Worm (Caenorhabditis elegans): ENCODE measurements around the gene dgk-1.
A peak's percentile ranks its signal among the peaks of the same experiment; 100 is the strongest.

dgk-1 gene

DNA sequence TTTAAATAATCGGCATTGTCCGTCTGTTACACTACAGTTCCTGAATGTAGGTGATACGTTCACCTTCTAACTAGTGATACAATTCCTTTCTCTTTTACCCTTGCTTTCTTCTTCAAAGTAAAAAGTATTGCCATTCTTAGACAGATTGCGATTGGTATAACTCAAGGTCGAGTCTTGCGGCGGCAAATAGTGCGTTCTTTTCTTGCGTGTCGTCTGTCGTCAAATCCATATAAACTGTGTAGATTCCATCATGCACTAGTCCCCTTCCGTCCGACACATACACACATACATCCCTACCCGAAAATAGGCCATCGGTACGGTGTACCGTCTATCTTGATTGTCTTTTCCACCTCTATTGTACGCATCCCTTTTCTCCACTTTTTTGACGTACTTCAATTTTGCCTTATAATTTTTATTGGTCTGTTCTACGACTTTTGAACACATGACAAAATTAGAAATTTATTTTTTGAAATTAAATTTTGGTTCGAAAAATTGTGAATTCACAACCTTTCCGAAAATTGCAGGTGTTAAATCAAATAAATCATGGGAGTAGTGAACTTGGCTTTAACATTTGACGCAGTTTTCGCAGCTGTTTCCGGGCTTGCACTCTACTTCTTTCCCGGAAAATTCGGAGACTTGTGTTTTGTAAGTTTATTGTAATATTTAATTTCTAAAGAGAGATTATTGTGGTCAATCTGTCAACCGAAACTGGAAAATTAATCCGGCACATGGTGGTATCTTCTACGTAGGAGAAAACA is 10.8 kb downstream of the dgk-1 start, which contains the start of gene C44C1.1:
TSS of gene C44C1.1 (plus strand) at position 525 of the 758 bp plus-strand sequence.
- TF ChIP-seq zfp-3 (GFP tag; conservative IDR thresholded peaks at IDR 0.05) (no peak), nhr-28 (tag; optimal IDR thresholded peaks at IDR 0.05) (peak; percentile 70), daf-19 (GFP tag; conservative IDR thresholded peaks at IDR 0.05) (no peak), nhr-6 (tag; optimal IDR thresholded peaks at IDR 0.05) (no peak), nhr-102 (tag; optimal IDR thresholded peaks at IDR 0.05) (no peak), mxl-3 (GFP tag; optimal IDR thresholded peaks at IDR 0.05) (peak; percentile 10), spr-1 (tag; optimal IDR thresholded peaks at IDR 0.05) (no peak), egl-43 (GFP tag; IDR thresholded peaks at IDR 0.05) (no peak), aha-1 (tag) (peak; percentile 2), T26A8.4 (GFP tag; IDR thresholded peaks at IDR 0.05) (no peak), nhr-237 (tag; optimal IDR thresholded peaks at IDR 0.05) (no peak), ces-1 (GFP tag; optimal IDR thresholded peaks at IDR 0.05) (no peak), nhr-10 (tag; optimal IDR thresholded peaks at IDR 0.05) (no peak), ceh-82 (tag; optimal IDR thresholded peaks at IDR 0.05) (no peak), ceh-62 (tag; optimal IDR thresholded peaks at IDR 0.05) (no peak), lim-7 (GFP tag; IDR thresholded peaks at IDR 0.05) (no peak), ceh-28 (tag; optimal IDR thresholded peaks at IDR 0.05) (no peak), aly-2 (tag; optimal IDR thresholded peaks at IDR 0.05) (no peak), mep-1 (tag; optimal IDR thresholded peaks at IDR 0.05) (no peak), F49E8.2 (tag; optimal IDR thresholded peaks at IDR 0.05; ENCODE audit: borderline replicate concordance) (no peak), mdt-29 (GFP tag; IDR thresholded peaks at IDR 0.05) (no peak), skn-1 (tag; optimal IDR thresholded peaks at IDR 0.05) (no peak), lin-13 (GFP tag; optimal IDR thresholded peaks at IDR 0.05) (no peak), hmg-1.1 (GFP tag; IDR thresholded peaks at IDR 0.05) (no peak), zfp-2 (tag; optimal IDR thresholded peaks at IDR 0.05) (no peak), cey-2 (tag; optimal IDR thresholded peaks at IDR 0.05; ENCODE audit: borderline replicate concordance, insufficient read depth) (no peak), hlh-11 (tag; optimal IDR thresholded peaks at IDR 0.05) (peak; percentile 18), nhr-42 (GFP tag; IDR thresholded peaks at IDR 0.05) (no peak), lsy-2 (tag; optimal IDR thresholded peaks at IDR 0.05) (no peak), pha-4 (GFP tag; IDR thresholded peaks at IDR 0.05) (no peak), pha-4 (tag; optimal IDR thresholded peaks at IDR 0.05) (no peak), hif-1 (tag; optimal IDR thresholded peaks at IDR 0.05) (no peak), nhr-48 (tag; optimal IDR thresholded peaks at IDR 0.05) (no peak), ztf-11 (tag; optimal IDR thresholded peaks at IDR 0.05) (no peak), unc-62 (GFP tag; optimal IDR thresholded peaks at IDR 0.05 in 1 of 2) (peak in 1 of 2 experiments; percentile 71), unc-62 (tag; optimal IDR thresholded peaks at IDR 0.05) (no peak), lir-3 (tag; optimal IDR thresholded peaks at IDR 0.05) (no peak), zip-11 (GFP tag; IDR thresholded peaks at IDR 0.05) (no peak), vab-7 (GFP tag; IDR thresholded peaks at IDR 0.05) (no peak), egl-27 (tag; optimal IDR thresholded peaks at IDR 0.05) (no peak), lin-38 (GFP tag; IDR thresholded peaks at IDR 0.05) (no peak), snpc-1.2 (GFP tag; IDR thresholded peaks at IDR 0.05) (no peak), F44E2.7 (GFP tag; IDR thresholded peaks at IDR 0.05) (no peak), sdz-12 (GFP tag; optimal IDR thresholded peaks at IDR 0.05) (no peak), tag-97 (GFP tag; IDR thresholded peaks at IDR 0.05) (no peak)

Measured in whole organism, L4 larva.